Worm (Caenorhabditis elegans): ENCODE measurements around the gene mett-10.

Gene mett-10

ce11 chrIII:10123586-10124233 is 8.9 kb downstream of the mett-10 start, which contains the start of gene ttll-4 (continued):
- peak; percentile 24 for TF ChIP-seq T20F7.1 (GFP tag; optimal IDR thresholded peaks at IDR 0.05)
- no peak for TF ChIP-seq daf-16 (GFP tag; optimal IDR thresholded peaks at IDR 0.05)
- no peak for TF ChIP-seq daf-16 (tag; optimal IDR thresholded peaks at IDR 0.05)
- TF ChIP-seq mxl-3 (GFP tag; optimal IDR thresholded peaks at IDR 0.05): no peak
- peak; percentile 40; the same call in 1 of the 2 replicates for TF ChIP-seq dmd-6 (GFP tag; IDR thresholded peaks at IDR 0.05)
- TF ChIP-seq Y48G9A.11 (GFP tag; IDR thresholded peaks at IDR 0.05): peak; percentile 64
- no peak for TF ChIP-seq fkh-10 (GFP tag; optimal IDR thresholded peaks at IDR 0.05)
- TF ChIP-seq hlh-30 (tag; optimal IDR thresholded peaks at IDR 0.05; ENCODE audit: insufficient read depth): no peak
- TF ChIP-seq zfp-3 (GFP tag; conservative IDR thresholded peaks at IDR 0.05): no peak
- 0 out of 2 replicates have a peak, but pooled peaks have one; percentile 21 for TF ChIP-seq tra-1 (GFP tag; IDR thresholded peaks at IDR 0.05)
- peak; percentile 72 for TF ChIP-seq dmd-9 (GFP tag; IDR thresholded peaks at IDR 0.05)
- peak; percentile 65 for TF ChIP-seq rbr-2 (tag; optimal IDR thresholded peaks at IDR 0.05)
- peak; percentile 87 for TF ChIP-seq vab-7 (GFP tag; IDR thresholded peaks at IDR 0.05)
- TF ChIP-seq dpl-1 (GFP tag; optimal IDR thresholded peaks at IDR 0.05): peak; percentile 20
- peak in 1 of 2 experiments; percentile 20 for TF ChIP-seq hif-1 (tag; optimal IDR thresholded peaks at IDR 0.05)
- no peak for TF ChIP-seq lin-1 (GFP tag; IDR thresholded peaks at IDR 0.05)
- no peak for TF ChIP-seq ceh-28 (tag; optimal IDR thresholded peaks at IDR 0.05)
- peak; percentile 16 for TF ChIP-seq hlh-11 (tag; optimal IDR thresholded peaks at IDR 0.05)
- no peak for TF ChIP-seq zip-2 (tag; optimal IDR thresholded peaks at IDR 0.05)
- TF ChIP-seq F49E8.2 (tag; optimal IDR thresholded peaks at IDR 0.05; ENCODE audit: borderline replicate concordance): no peak
- peak; percentile 40 for TF ChIP-seq R02D3.7 (tag; optimal IDR thresholded peaks at IDR 0.05)
- TF ChIP-seq jun-1 (tag; optimal IDR thresholded peaks at IDR 0.05): no peak
- TF ChIP-seq lsy-2 (tag; optimal IDR thresholded peaks at IDR 0.05): peak in 1 of 2 experiments; percentile 62
- TF ChIP-seq nhr-6 (tag; optimal IDR thresholded peaks at IDR 0.05): no peak
- TF ChIP-seq F10B5.3 (tag; optimal IDR thresholded peaks at IDR 0.05): no peak
- TF ChIP-seq php-3 (GFP tag; IDR thresholded peaks at IDR 0.05): no peak
- TF ChIP-seq ztf-7 (tag; optimal IDR thresholded peaks at IDR 0.05): no peak
- TF ChIP-seq aha-1 (tag): no peak
- TF ChIP-seq D1046.2 (GFP tag; IDR thresholded peaks at IDR 0.05): peak; percentile 21; the same call in 1 of the 2 replicates
- no peak for TF ChIP-seq snpc-1.2 (GFP tag; IDR thresholded peaks at IDR 0.05)

DNA sequence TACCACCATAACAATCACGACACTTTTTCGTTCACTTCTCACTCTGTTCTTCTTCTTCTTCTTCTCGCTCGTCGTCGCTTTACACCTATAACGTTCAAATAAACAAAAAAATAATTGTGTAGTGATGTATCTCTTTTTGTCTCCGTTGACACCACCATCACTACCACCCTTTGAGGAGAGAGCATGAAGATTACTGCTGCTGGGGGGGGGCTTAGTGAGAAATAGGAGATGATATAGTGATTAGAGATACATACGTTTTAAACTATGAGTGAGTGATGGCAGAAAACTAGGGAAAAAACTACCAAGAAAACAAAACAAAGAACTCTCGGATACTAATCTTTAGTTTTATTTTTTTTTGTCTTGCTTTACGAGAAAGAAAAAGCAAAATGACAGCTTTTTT is 11.5 kb downstream of the mett-10 start:
- TF ChIP-seq ama-1 (optimal IDR thresholded peaks at IDR 0.05): no peak
- no peak for TF ChIP-seq pha-4 (GFP tag; IDR thresholded peaks at IDR 0.05)
- no peak for TF ChIP-seq pha-4 (tag; optimal IDR thresholded peaks at IDR 0.05)
- no peak for TF ChIP-seq T20F7.1 (GFP tag; optimal IDR thresholded peaks at IDR 0.05)
- peak in 1 of 2 experiments; percentile 23 for TF ChIP-seq lsy-2 (tag; optimal IDR thresholded peaks at IDR 0.05)
- peak; percentile 10 for TF ChIP-seq hlh-11 (tag; optimal IDR thresholded peaks at IDR 0.05)
- no peak for TF ChIP-seq duxl-1 (tag; optimal IDR thresholded peaks at IDR 0.05; ENCODE audit: poor library complexity)
- peak; percentile 33 for TF ChIP-seq nhr-28 (tag; optimal IDR thresholded peaks at IDR 0.05)
- no peak for TF ChIP-seq nhr-111 (GFP tag; optimal IDR thresholded peaks at IDR 0.05)
- peak in 1 of 2 experiments; percentile 51 for TF ChIP-seq daf-16 (GFP tag; optimal IDR thresholded peaks at IDR 0.05)
- TF ChIP-seq daf-16 (tag; optimal IDR thresholded peaks at IDR 0.05): peak; percentile 1
- TF ChIP-seq lir-3 (tag; optimal IDR thresholded peaks at IDR 0.05): no peak
- peak; percentile 11 for TF ChIP-seq aha-1 (tag)
- peak; percentile 20 for TF ChIP-seq dve-1 (tag; optimal IDR thresholded peaks at IDR 0.05; ENCODE audit: insufficient read depth)
- no peak for TF ChIP-seq nhr-48 (tag; optimal IDR thresholded peaks at IDR 0.05)
- no peak for TF ChIP-seq set-16 (GFP tag; IDR thresholded peaks at IDR 0.05)
- no peak for TF ChIP-seq ceh-44 (GFP tag; IDR thresholded peaks at IDR 0.05)
- TF ChIP-seq tra-1 (GFP tag; IDR thresholded peaks at IDR 0.05): 0 out of 2 replicates have a peak, but pooled peaks have one; percentile 28
- TF ChIP-seq ztf-11 (tag; optimal IDR thresholded peaks at IDR 0.05): no peak

Data from whole organism, L4 larva.